Fruit fly (Drosophila melanogaster): ENCODE data around the gene tgo.

tgo gene

DNA sequence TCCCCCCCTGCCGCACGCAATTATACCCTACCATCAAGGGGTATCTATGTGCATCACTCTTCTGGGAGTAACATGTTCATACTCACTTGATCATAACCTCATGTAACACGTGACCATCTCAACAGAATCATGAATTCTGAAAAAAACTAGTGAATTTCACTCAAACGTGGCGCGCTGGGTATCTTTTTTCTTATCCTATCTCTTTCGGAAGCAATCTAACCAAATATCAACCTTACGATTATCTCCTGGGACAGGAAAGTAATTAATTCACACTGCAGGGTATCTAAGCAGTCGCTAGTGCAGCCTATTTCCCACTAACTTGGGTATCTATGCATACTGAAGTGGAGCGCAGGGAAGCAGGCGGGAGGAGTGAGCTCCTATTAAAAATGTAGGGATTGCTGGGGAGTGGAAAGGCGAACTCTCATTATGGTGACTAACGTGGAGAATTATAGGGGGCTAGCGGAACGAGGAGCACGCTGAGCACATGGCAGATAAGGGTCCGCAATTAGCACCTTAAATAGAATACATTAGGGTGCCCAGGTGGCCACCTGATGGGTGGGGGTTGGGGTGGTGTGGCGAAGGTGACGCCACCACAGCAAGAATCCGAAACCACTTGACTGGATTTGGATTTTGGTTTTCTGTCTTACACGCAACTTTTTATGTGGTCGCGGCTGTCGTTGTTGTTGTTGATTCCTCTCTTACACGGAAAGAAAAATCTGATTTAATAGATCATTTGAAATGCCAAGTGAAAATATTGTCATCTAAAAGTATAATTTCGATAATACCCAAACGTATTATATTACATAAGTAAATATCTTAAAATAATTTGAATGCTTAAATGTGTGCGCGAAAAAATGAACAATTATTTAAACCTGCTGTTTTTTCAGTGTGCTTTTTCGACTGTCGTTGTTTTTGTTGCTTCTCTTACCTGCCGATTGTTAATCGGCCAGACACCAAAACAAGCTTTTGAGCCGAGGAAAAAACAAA, 35.6 kb upstream of the tgo start (continued):
- TF ChIP-seq grn (GFP tag; optimal IDR thresholded peaks at IDR 0.05) (peak; percentile 51), amos (GFP tag; IDR thresholded peaks at IDR 0.05; ENCODE audit: partially characterized antibody) (no peak), CG6854 (GFP tag; optimal IDR thresholded peaks at IDR 0.05) (peak; percentile 93), TFAM (GFP tag; optimal IDR thresholded peaks at IDR 0.05) (peak; percentile 34), CG14441 (GFP tag; IDR thresholded peaks at IDR 0.05) (no peak), CG12942 (GFP tag; optimal IDR thresholded peaks at IDR 0.05) (peak; percentile 83), D (optimal IDR thresholded peaks at IDR 0.05) (no peak), D (GFP tag; optimal IDR thresholded peaks at IDR 0.05) (peak; percentile 89), zf30C (GFP tag; optimal IDR thresholded peaks at IDR 0.05) (peak; percentile 86), Rfx (GFP tag; IDR thresholded peaks at IDR 0.05) (no peak), CG34376 (GFP tag; optimal IDR thresholded peaks at IDR 0.05) (peak; percentile 85), mld (GFP tag; IDR thresholded peaks at IDR 0.05; ENCODE audit: partially characterized antibody) (no peak), schlank (tag; optimal IDR thresholded peaks at IDR 0.05) (peak; percentile 85), Side (GFP tag; optimal IDR thresholded peaks at IDR 0.05) (peak; percentile 64), abd-A (tag; optimal IDR thresholded peaks at IDR 0.05) (peak; percentile 22), salm (tag; optimal IDR thresholded peaks at IDR 0.05) (peak; percentile 88), CG12071 (GFP tag; optimal IDR thresholded peaks at IDR 0.05) (peak; percentile 91), CG13894 (tag; optimal IDR thresholded peaks at IDR 0.05) (peak; percentile 91), wor (GFP tag; IDR thresholded peaks at IDR 0.05) (no peak), run (tag; optimal IDR thresholded peaks at IDR 0.05) (peak; percentile 90), CG31365 (tag; optimal IDR thresholded peaks at IDR 0.05) (peak; percentile 77), sr (GFP tag; IDR thresholded peaks at IDR 0.05) (no peak), Fer3 (tag; optimal IDR thresholded peaks at IDR 0.05) (peak; percentile 97), gcm (GFP tag; optimal IDR thresholded peaks at IDR 0.05) (peak; percentile 92), Eip74EF (GFP tag; optimal IDR thresholded peaks at IDR 0.05) (peak in 1 of 2 experiments; percentile 95), zfh1 (GFP tag; IDR thresholded peaks at IDR 0.05) (no peak), CG7987 (GFP tag; optimal IDR thresholded peaks at IDR 0.05) (peak; percentile 85), otp (GFP tag; IDR thresholded peaks at IDR 0.05) (no peak), shn (GFP tag; optimal IDR thresholded peaks at IDR 0.05) (peak; percentile 87), Deaf1 (tag; optimal IDR thresholded peaks at IDR 0.05) (peak; percentile 83), CG12769 (tag; optimal IDR thresholded peaks at IDR 0.05) (peak; percentile 91), CG18262 (tag; optimal IDR thresholded peaks at IDR 0.05) (peak; percentile 93), tio (GFP tag; optimal IDR thresholded peaks at IDR 0.05) (peak; percentile 89), tup (GFP tag; optimal IDR thresholded peaks at IDR 0.05) (peak; percentile 70), CG11695 (GFP tag; IDR thresholded peaks at IDR 0.05) (no peak), CG17385 (GFP tag; optimal IDR thresholded peaks at IDR 0.05) (peak; percentile 91), CG9437 (GFP tag; optimal IDR thresholded peaks at IDR 0.05) (peak; percentile 73), lmd (GFP tag; IDR thresholded peaks at IDR 0.05) (no peak), Ets65A (GFP tag) (peak; percentile 98), hb (GFP tag; IDR thresholded peaks at IDR 0.05; ENCODE audit: partially characterized antibody) (no peak), Antp (GFP tag; optimal IDR thresholded peaks at IDR 0.05) (peak; percentile 66), Ptx1 (GFP tag; IDR thresholded peaks at IDR 0.05) (no peak), eve (GFP tag; optimal IDR thresholded peaks at IDR 0.05) (no peak), CG34224 (GFP tag; IDR thresholded peaks at IDR 0.05; ENCODE audit: partially characterized antibody) (no peak), NC2α (GFP tag; optimal IDR thresholded peaks at IDR 0.05) (peak; percentile 46), CG8359 (GFP tag; optimal IDR thresholded peaks at IDR 0.05; ENCODE audit: borderline replicate concordance) (peak; percentile 86), CG12155 (GFP tag; optimal IDR thresholded peaks at IDR 0.05) (peak; percentile 90), dan (GFP tag; IDR thresholded peaks at IDR 0.05) (no peak)

Data from whole organism, embryonic.